Worm (Caenorhabditis elegans) whole organism, L4 larva: Measurements from ENCODE around the gene msp-77.

Source experiments
- F49E8.2 ChIP-seq: sonication (generic microtip); optimal IDR thresholded peaks from 2 replicates; lab custom pipeline; 2016; ENCODE audit warnings: missing compliant biosample characterization, mild to moderate bottlenecking, missing genetic modification characterization, borderline replicate concordance
- T20F7.1 ChIP-seq: fragments of 200-800 bp; sonication (Bioruptor generic); optimal IDR thresholded peaks from 2 replicates; lab custom pipeline; 2018; ENCODE audit warnings: mild to moderate bottlenecking, missing genetic modification characterization, missing compliant biosample characterization
- aly-2 ChIP-seq: sonication (generic microtip); optimal IDR thresholded peaks from 2 replicates; lab custom pipeline; 2018; ENCODE audit warnings: missing biosample characterization, missing genetic modification characterization
- ama-1 ChIP-seq: fragments of 150-350 bp; optimal IDR thresholded peaks from 2 replicates; lab custom pipeline; 2014; ENCODE audit warnings: inconsistent platforms, mixed read lengths
- arid-1 ChIP-seq: fragments of 200-800 bp; sonication (Bioruptor generic); conservative IDR thresholded peaks from 2 replicates; pipeline ENCODE4 v1.3.6; 2022; ENCODE audit warnings: missing genetic modification reagents, missing genetic modification characterization, missing compliant biosample characterization
- ceh-62 ChIP-seq: sonication (generic microtip); optimal IDR thresholded peaks from 2 replicates; lab custom pipeline; 2017; ENCODE audit warnings: missing biosample characterization, missing genetic modification characterization
- gei-8 ChIP-seq: fragments of 200-800 bp; sonication (Bioruptor generic); optimal IDR thresholded peaks from 2 replicates; lab custom pipeline; 2018; ENCODE audit warnings: mild to moderate bottlenecking, missing genetic modification characterization, missing compliant biosample characterization
- madf-9 ChIP-seq: fragments of 200-800 bp; sonication (Bioruptor generic); conservative IDR thresholded peaks from 2 replicates; pipeline ENCODE4 v1.3.6; 2022; ENCODE audit warnings: missing genetic modification reagents, missing genetic modification characterization, missing compliant biosample characterization
- nhr-237 ChIP-seq: sonication (generic microtip); optimal IDR thresholded peaks from 2 replicates; lab custom pipeline; 2017; ENCODE audit warnings: missing biosample characterization, missing genetic modification characterization
- unc-130 ChIP-seq: sonication (generic microtip); optimal IDR thresholded peaks from 2 replicates; lab custom pipeline; 2016; ENCODE audit warnings: missing genetic modification reagents, missing genetic modification characterization, missing compliant biosample characterization
- vab-7 ChIP-seq: fragments of 200-800 bp; sonication (Bioruptor generic); IDR thresholded peaks from 2 replicates; pipeline ENCODE4 v1.3.6; 2022; ENCODE audit warnings: missing genetic modification reagents, missing genetic modification characterization, missing compliant biosample characterization

DNA sequence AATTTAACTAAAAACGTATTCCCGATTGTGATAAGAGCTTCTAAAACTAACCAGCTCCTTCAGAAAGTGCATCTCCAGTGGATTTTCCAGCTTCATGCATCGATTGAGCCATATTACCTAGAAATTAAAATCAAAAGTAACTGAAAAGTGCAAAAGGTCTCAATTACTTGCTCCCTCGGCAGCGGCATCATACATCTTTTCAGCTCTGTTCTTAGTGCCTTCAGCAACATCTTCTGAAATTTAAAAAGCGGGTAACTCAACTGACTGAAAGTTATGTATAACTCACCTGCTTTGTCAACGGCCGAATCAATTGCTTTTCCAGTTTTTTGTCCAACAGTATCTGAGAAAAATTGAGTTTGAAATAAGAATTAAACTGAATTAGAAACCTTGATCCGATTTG, 30.0 kb downstream of the msp-77 start:
- TF ChIP-seq arid-1: no peak
- no peak for TF ChIP-seq aly-2 (tag; lab: Kevin White, UChicago)
- no peak for TF ChIP-seq vab-7 (GFP tag; lab: Robert Waterston, UW)
- TF ChIP-seq nhr-237 (tag; lab: Kevin White, UChicago): no peak
- TF ChIP-seq gei-8 (GFP tag; lab: Kevin White, UChicago): no peak
- no peak for TF ChIP-seq ama-1 (lab: Kevin White, UChicago)
- no peak for TF ChIP-seq unc-130
- no peak for TF ChIP-seq F49E8.2 (tag; lab: Kevin White, UChicago)
- no peak for TF ChIP-seq ceh-62 (tag; lab: Kevin White, UChicago)
- TF ChIP-seq madf-9 (GFP tag; lab: Robert Waterston, UW): no peak
- no peak for TF ChIP-seq T20F7.1 (GFP tag; lab: Kevin White, UChicago)
